Worm (Caenorhabditis elegans): ENCODE measurements around the gene T28A11.19.

ce11 chrV:3257277-3257676 lies 12.0 kb downstream of the T28A11.19 start, which contains the start of gene T28A11.22:
- TF ChIP-seq tbx-11 (GFP tag; IDR thresholded peaks at IDR 0.05) (no peak), ama-1 (optimal IDR thresholded peaks at IDR 0.05) (no peak), ceh-36 (tag; optimal IDR thresholded peaks at IDR 0.05) (no peak), hmg-4 (GFP tag; optimal IDR thresholded peaks at IDR 0.05) (no peak), B0310.2 (tag; optimal IDR thresholded peaks at IDR 0.05) (no peak), ets-7 (tag; optimal IDR thresholded peaks at IDR 0.05) (no peak), hnd-1 (tag; optimal IDR thresholded peaks at IDR 0.05) (no peak), F13C5.2 (tag; optimal IDR thresholded peaks at IDR 0.05) (no peak), pes-1 (GFP tag; IDR thresholded peaks at IDR 0.05) (no peak)

All from whole organism, early embryonic.